Fruit fly (Drosophila melanogaster) whole organism: ENCODE results near the gene Appl.

Experiments used
- EcR ChIP-seq, 2 experiments: fragments of >200 bp; optimal IDR thresholded peaks; 2 replicates each; lab custom pipeline; 2017; ENCODE audit warnings: missing biosample characterization in 2 of 2, missing genetic modification characterization in 2 of 2, missing genetic modification reagents in 2 of 2
- psq ChIP-seq: fragments of >200 bp; optimal IDR thresholded peaks from 2 replicates; lab custom pipeline; 2017

dm6 chrX:619220-620101 is 89.2 kb downstream of the Appl start:
- TF ChIP-seq EcR (GFP tag; optimal IDR thresholded peaks at IDR 0.05; lab: Kevin White, UChicago) (peak in 1 of 2 experiments; percentile 59), psq (no peak)
